Worm (Caenorhabditis elegans) whole organism, L1 larva: Measurements from ENCODE around the gene drr-1.
A peak's percentile ranks its signal among the peaks of the same experiment; 100 is the strongest.

Source experiments
- C04F5.9 ChIP-seq: sonication (generic microtip); optimal IDR thresholded peaks from 2 replicates; lab custom pipeline; 2016; ENCODE audit warnings: missing genetic modification characterization, missing compliant biosample characterization
- C34B4.2 ChIP-seq: sonication (generic microtip); optimal IDR thresholded peaks from 2 replicates; lab custom pipeline; 2017; ENCODE audit warnings: mild to moderate bottlenecking, missing genetic modification characterization, missing compliant biosample characterization
- F16B12.6 ChIP-seq: fragments of 150-350 bp; optimal IDR thresholded peaks from 2 replicates; lab custom pipeline; 2014; ENCODE audit warnings: missing biosample characterization, missing genetic modification characterization
- aha-1 ChIP-seq: fragments of 150-350 bp; optimal IDR thresholded peaks from 2 replicates; lab custom pipeline; 2014; ENCODE audit warnings: missing biosample characterization, missing genetic modification characterization
- alr-1 ChIP-seq: fragments of 200-800 bp; sonication (Bioruptor generic); optimal IDR thresholded peaks from 2 replicates; lab custom pipeline; 2018; ENCODE audit warnings: borderline replicate concordance, mild to moderate bottlenecking, missing genetic modification characterization, missing compliant biosample characterization
- aly-2 ChIP-seq: fragments of 150-350 bp; optimal IDR thresholded peaks from 2 replicates; lab custom pipeline; 2014; ENCODE audit warnings: missing biosample characterization, missing genetic modification characterization
- ama-1 ChIP-seq: fragments of 150-350 bp; optimal IDR thresholded peaks from 2 replicates; lab custom pipeline; 2014
- ceh-88 ChIP-seq: fragments of 200-800 bp; sonication (Bioruptor generic); IDR thresholded peaks from 2 replicates; pipeline ENCODE4 v1.3.6; 2022; ENCODE audit warnings: missing genetic modification characterization, missing compliant biosample characterization
- ceh-90 ChIP-seq: sonication (generic microtip); optimal IDR thresholded peaks from 2 replicates; lab custom pipeline; 2016; ENCODE audit warnings: missing genetic modification characterization, missing compliant biosample characterization
- dpl-1 ChIP-seq, 3 experiments: fragments of 150-350 bp in 2 of 3; sonication (generic microtip) in 1 of 3; optimal IDR thresholded peaks; 2 replicates each; lab custom pipeline; 2014 to 2017; ENCODE audit warnings: missing biosample characterization in 3 of 3, missing genetic modification characterization in 3 of 3, missing genetic modification reagents in 3 of 3
- dsc-1 ChIP-seq: sonication (generic microtip); optimal IDR thresholded peaks from 2 replicates; lab custom pipeline; 2016; ENCODE audit warnings: mild to moderate bottlenecking, missing genetic modification characterization, missing compliant biosample characterization
- efl-1 ChIP-seq, 4 experiments: fragments of 150-350 bp; optimal IDR thresholded peaks in 3 of 4; peaks in 1 of 4; 1 replicate in 1 of 4; 2 replicates in 3 of 4; lab custom pipeline; 2014; ENCODE audit warnings: missing biosample characterization in 2 of 4, missing genetic modification characterization in 2 of 4, missing genetic modification reagents in 2 of 4
- ets-5 ChIP-seq: fragments of 200-800 bp; sonication (Bioruptor generic); IDR thresholded peaks from 2 replicates; pipeline ENCODE4 v1.3.6; 2022; ENCODE audit warnings: missing genetic modification characterization, missing compliant biosample characterization
- fkh-4 ChIP-seq: sonication (generic microtip); optimal IDR thresholded peaks from 2 replicates; lab custom pipeline; 2016; ENCODE audit warnings: missing compliant biosample characterization, missing genetic modification characterization, borderline replicate concordance
- fos-1 ChIP-seq: fragments of 150-350 bp; optimal IDR thresholded peaks from 2 replicates; lab custom pipeline; 2014; ENCODE audit warnings: missing biosample characterization, missing genetic modification characterization
- hlh-17 ChIP-seq: fragments of 200-800 bp; sonication (Bioruptor generic); optimal IDR thresholded peaks from 2 replicates; lab custom pipeline; 2018; ENCODE audit warnings: missing genetic modification characterization, mild to moderate bottlenecking, missing compliant biosample characterization, moderate library complexity, borderline replicate concordance
- jun-1 ChIP-seq: fragments of 150-350 bp; optimal IDR thresholded peaks from 2 replicates; lab custom pipeline; 2014; ENCODE audit warnings: missing biosample characterization, missing genetic modification reagents, missing genetic modification characterization
- lin-13 ChIP-seq: fragments of 150-350 bp; optimal IDR thresholded peaks from 2 replicates; lab custom pipeline; 2014; ENCODE audit warnings: missing biosample characterization, missing genetic modification reagents, missing genetic modification characterization
- lin-15B ChIP-seq: fragments of 150-350 bp; sonication (generic microtip); optimal IDR thresholded peaks from 3 replicates; lab custom pipeline; 2014; ENCODE audit warnings: missing biosample characterization, missing genetic modification characterization
- lir-3 ChIP-seq: sonication (generic microtip); optimal IDR thresholded peaks from 2 replicates; lab custom pipeline; 2016; ENCODE audit warnings: mild to moderate bottlenecking, missing genetic modification characterization, moderate library complexity, missing compliant biosample characterization; ENCODE audit not compliant: poor library complexity
- mep-1 ChIP-seq: fragments of 150-350 bp; optimal IDR thresholded peaks from 2 replicates; lab custom pipeline; 2014; ENCODE audit warnings: missing biosample characterization, missing genetic modification characterization
- nhr-11 ChIP-seq: fragments of 150-350 bp; optimal IDR thresholded peaks from 2 replicates; lab custom pipeline; 2014; ENCODE audit warnings: missing biosample characterization, missing genetic modification characterization
- nhr-12 ChIP-seq: sonication (generic microtip); optimal IDR thresholded peaks from 2 replicates; lab custom pipeline; 2017; ENCODE audit warnings: missing biosample characterization, missing genetic modification characterization
- nhr-19 ChIP-seq: fragments of 200-800 bp; sonication (Bioruptor generic); conservative IDR thresholded peaks from 2 replicates; pipeline ENCODE4 v1.3.6; 2022; ENCODE audit warnings: missing genetic modification characterization, missing compliant biosample characterization
- nhr-20 ChIP-seq: sonication (generic microtip); optimal IDR thresholded peaks from 2 replicates; lab custom pipeline; 2016; ENCODE audit warnings: mild to moderate bottlenecking, missing genetic modification characterization, missing compliant biosample characterization
- nhr-237 ChIP-seq: fragments of 150-350 bp; optimal IDR thresholded peaks from 2 replicates; lab custom pipeline; 2014; ENCODE audit warnings: missing biosample characterization, missing genetic modification characterization
- nhr-28 ChIP-seq: fragments of 150-350 bp; optimal IDR thresholded peaks from 2 replicates; lab custom pipeline; 2014; ENCODE audit warnings: missing biosample characterization, missing genetic modification characterization
- nhr-71 ChIP-seq: sonication (generic microtip); optimal IDR thresholded peaks from 2 replicates; lab custom pipeline; 2016; ENCODE audit warnings: mild to moderate bottlenecking, missing genetic modification characterization, moderate library complexity, missing compliant biosample characterization
- nhr-77 ChIP-seq: fragments of 150-350 bp; optimal IDR thresholded peaks from 2 replicates; lab custom pipeline; 2014; ENCODE audit warnings: missing biosample characterization, missing genetic modification characterization
- nhr-84 ChIP-seq: sonication (generic microtip); optimal IDR thresholded peaks from 2 replicates; lab custom pipeline; 2017; ENCODE audit warnings: missing biosample characterization, missing genetic modification characterization
- nhr-85 ChIP-seq: sonication (generic microtip); peaks from one replicate; lab custom pipeline; 2016; ENCODE audit warnings: missing genetic modification characterization, inconsistent platforms, missing compliant biosample characterization
- rnt-1 ChIP-seq: sonication (generic microtip); optimal IDR thresholded peaks from 2 replicates; lab custom pipeline; 2016; ENCODE audit warnings: mild to moderate bottlenecking, missing genetic modification characterization, moderate library complexity, missing compliant biosample characterization
- snpc-4 ChIP-seq: fragments of 150-350 bp; optimal IDR thresholded peaks from 2 replicates; lab custom pipeline; 2014; ENCODE audit warnings: missing biosample characterization, missing genetic modification characterization
- swsn-7 ChIP-seq: sonication (generic microtip); optimal IDR thresholded peaks from 2 replicates; lab custom pipeline; 2016; ENCODE audit warnings: missing genetic modification characterization, missing compliant biosample characterization
- tbx-2 ChIP-seq: sonication (generic microtip); optimal IDR thresholded peaks from 2 replicates; lab custom pipeline; 2016; ENCODE audit warnings: missing genetic modification characterization, missing compliant biosample characterization
- tlp-1 ChIP-seq: fragments of 150-350 bp; optimal IDR thresholded peaks from 2 replicates; lab custom pipeline; 2014; ENCODE audit warnings: missing biosample characterization, missing genetic modification characterization
- unc-30 ChIP-seq: sonication (generic microtip); optimal IDR thresholded peaks from 2 replicates; lab custom pipeline; 2017; ENCODE audit warnings: missing biosample characterization, missing genetic modification characterization
- unc-86 ChIP-seq: sonication (generic microtip); optimal IDR thresholded peaks from 2 replicates; lab custom pipeline; 2016; ENCODE audit warnings: missing genetic modification characterization, missing compliant biosample characterization
- vab-15 ChIP-seq: sonication (generic microtip); optimal IDR thresholded peaks from 2 replicates; lab custom pipeline; 2017; ENCODE audit warnings: missing genotype, mild to moderate bottlenecking, missing genetic modification characterization, missing compliant biosample characterization
- zag-1 ChIP-seq: fragments of 150-350 bp; optimal IDR thresholded peaks from 2 replicates; lab custom pipeline; 2014; ENCODE audit warnings: missing biosample characterization, missing genetic modification characterization

The drr-1 gene

DNA sequence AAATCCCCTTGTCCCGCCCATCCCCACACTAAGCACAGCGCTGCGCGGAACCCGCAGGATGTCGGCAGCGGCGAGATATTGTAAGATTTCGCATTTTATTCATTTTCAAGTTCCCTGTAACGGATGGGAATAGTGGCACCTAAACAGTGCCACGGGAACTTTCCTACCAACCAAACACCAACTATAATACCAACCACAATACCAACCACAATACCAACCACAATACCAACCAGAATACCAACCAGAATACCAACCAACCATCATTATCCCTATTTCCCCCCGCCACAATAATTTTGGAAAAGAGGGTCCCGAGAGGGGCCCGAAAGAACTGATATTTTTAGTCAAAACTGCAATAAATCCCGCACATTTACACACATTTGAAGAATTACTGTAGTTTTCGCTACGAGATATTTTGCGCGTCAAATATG, 26.3 kb upstream of the drr-1 start:
- TF ChIP-seq efl-1 (optimal IDR thresholded peaks at IDR 0.05; lab: Kevin White, UChicago) (no peak), efl-1 (GFP tag; optimal IDR thresholded peaks at IDR 0.05 in 1 of 2; lab: Kevin White, UChicago) (peak in 1 of 2 experiments; percentile 47), tlp-1 (tag; lab: Kevin White, UChicago) (no peak), ceh-90 (no peak), unc-86 (tag; lab: Kevin White, UChicago) (no peak), zag-1 (no peak), lir-3 (tag; lab: Kevin White, UChicago) (no peak), nhr-20 (tag; lab: Kevin White, UChicago) (no peak), hlh-17 (no peak), tbx-2 (tag; lab: Kevin White, UChicago) (no peak), nhr-85 (peak; percentile 68), nhr-237 (tag; lab: Kevin White, UChicago) (no peak), nhr-84 (tag; lab: Kevin White, UChicago) (no peak), nhr-12 (tag; lab: Kevin White, UChicago) (no peak), nhr-11 (tag; lab: Kevin White, UChicago) (no peak), swsn-7 (tag; lab: Kevin White, UChicago) (no peak), unc-30 (tag; lab: Kevin White, UChicago) (no peak), ama-1 (no peak), mep-1 (tag; lab: Kevin White, UChicago) (no peak), C34B4.2 (tag; lab: Kevin White, UChicago) (no peak), snpc-4 (tag; lab: Kevin White, UChicago) (peak; percentile 92), fkh-4 (tag; lab: Kevin White, UChicago) (no peak)

DNA sequence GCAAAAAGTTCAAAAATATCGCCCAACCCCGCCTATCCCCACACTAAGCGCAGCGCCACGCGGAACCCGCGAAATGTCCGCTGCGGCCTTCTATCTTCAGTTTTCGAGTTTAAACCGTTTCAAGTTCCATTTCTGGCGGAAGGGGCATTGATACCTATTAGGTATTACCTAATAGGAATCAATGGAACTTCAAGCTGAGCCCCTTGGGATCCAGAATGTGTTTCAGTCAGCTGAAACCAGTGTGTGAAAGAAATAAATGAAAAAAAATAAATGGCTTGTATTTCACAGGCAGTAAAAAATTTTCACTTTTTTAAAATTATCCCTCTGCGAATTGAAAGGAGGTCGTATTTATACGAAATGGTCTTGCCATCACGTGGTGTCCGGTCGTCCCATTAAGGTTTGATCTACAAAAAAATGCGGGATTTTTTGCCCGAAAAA, 25.5 kb upstream of the drr-1 start:
- TF ChIP-seq snpc-4 (tag; lab: Kevin White, UChicago) (peak; percentile 93), nhr-19 (GFP tag; lab: Robert Waterston, UW) (peak; percentile 22), aly-2 (tag; lab: Kevin White, UChicago) (no peak), nhr-71 (tag; lab: Kevin White, UChicago) (peak; percentile 26), dsc-1 (no peak), unc-86 (tag; lab: Kevin White, UChicago) (no peak), fos-1 (tag; lab: Kevin White, UChicago) (no peak), C04F5.9 (no peak), efl-1 (optimal IDR thresholded peaks at IDR 0.05; lab: Kevin White, UChicago) (no peak), efl-1 (GFP tag; optimal IDR thresholded peaks at IDR 0.05 in 1 of 2; lab: Kevin White, UChicago) (peak in 1 of 2 experiments; percentile 52), dpl-1 (GFP tag; optimal IDR thresholded peaks at IDR 0.05; lab: Kevin White, UChicago) (no peak)

DNA sequence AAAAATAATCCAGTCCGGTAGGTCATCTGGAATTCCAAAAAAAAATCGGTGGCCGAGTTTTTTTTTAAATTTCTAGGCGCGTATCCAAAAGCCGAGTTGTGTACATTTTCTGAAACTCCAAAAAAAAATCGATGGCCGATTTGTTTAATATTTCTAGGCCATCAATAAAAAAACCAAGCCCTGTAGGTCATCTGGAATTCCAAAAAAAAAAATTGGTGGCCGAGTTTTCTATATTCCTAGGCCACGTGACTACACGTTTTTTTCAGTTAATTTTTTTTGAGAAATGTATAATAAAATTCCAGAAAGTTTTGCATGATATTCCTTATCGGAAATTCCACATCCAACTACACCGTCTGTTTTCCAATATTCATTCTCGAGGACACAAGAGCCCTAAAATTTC, 21.9 kb upstream of the drr-1 start, which contains the start of gene sre-45:
Gene sre-45, plus strand, starts transcription at position 301 of the 400 bp plus-strand sequence.
- TF ChIP-seq F16B12.6 (tag; lab: Kevin White, UChicago) = no peak
- TF ChIP-seq nhr-71 (tag; lab: Kevin White, UChicago) = no peak
- TF ChIP-seq nhr-77 (tag; lab: Kevin White, UChicago) = no peak
- TF ChIP-seq fos-1 (tag; lab: Kevin White, UChicago) = no peak
- no peak for TF ChIP-seq ceh-90
- TF ChIP-seq aha-1 = no peak
- no peak for TF ChIP-seq lin-13 (GFP tag; lab: Kevin White, UChicago)
- no peak for TF ChIP-seq jun-1 (tag; lab: Kevin White, UChicago)
- TF ChIP-seq nhr-28 (tag; lab: Kevin White, UChicago) = no peak
- no peak for TF ChIP-seq ama-1
- no peak for TF ChIP-seq aly-2 (tag; lab: Kevin White, UChicago)
- no peak for TF ChIP-seq rnt-1 (tag; lab: Kevin White, UChicago)
- no peak for TF ChIP-seq ets-5 (GFP tag; lab: Robert Waterston, UW)
- TF ChIP-seq alr-1 (tag; lab: Kevin White, UChicago) = no peak
- TF ChIP-seq ceh-88 (GFP tag; lab: Robert Waterston, UW) = no peak
- TF ChIP-seq lin-15B (tag; lab: Kevin White, UChicago) = no peak
- TF ChIP-seq snpc-4 (tag; lab: Kevin White, UChicago) = no peak
- TF ChIP-seq vab-15 (tag; lab: Kevin White, UChicago) = no peak
